Fruit fly (Drosophila melanogaster) whole organism, embryonic: ENCODE data around the gene Phs.

Experiments used
- Aef1 ChIP-seq: fragments of 200-800 bp; sonication (Bioruptor generic); IDR thresholded peaks from 3 replicates; pipeline ENCODE4 v1.3.6; 2022; ENCODE audit warnings: missing biosample characterization, missing genetic modification characterization
- CG10267 ChIP-seq: fragments of 200-800 bp; sonication (Bioruptor generic); optimal IDR thresholded peaks from 2 replicates; lab custom pipeline; 2018; ENCODE audit warnings: missing biosample characterization, mild to moderate bottlenecking, missing genetic modification characterization, moderate library complexity
- CG10274 ChIP-seq: fragments of 200-800 bp; sonication (Bioruptor generic); optimal IDR thresholded peaks from 3 replicates; lab custom pipeline; 2017; ENCODE audit warnings: missing biosample characterization, mild to moderate bottlenecking, missing genetic modification characterization
- CG10462 ChIP-seq: fragments of 200-800 bp; sonication (Bioruptor generic); optimal IDR thresholded peaks from 2 replicates; lab custom pipeline; 2016; ENCODE audit warnings: missing biosample characterization, missing genetic modification characterization
- CG10543 ChIP-seq: fragments of 200-800 bp; sonication (Bioruptor generic); optimal IDR thresholded peaks from 3 replicates; lab custom pipeline; 2017; ENCODE audit warnings: missing biosample characterization, mild to moderate bottlenecking, missing genetic modification characterization, moderate library complexity
- CG11085 ChIP-seq: fragments of 200-800 bp; sonication (Bioruptor generic); IDR thresholded peaks from 2 replicates; pipeline ENCODE4 v1.3.6; 2022; ENCODE audit warnings: missing biosample characterization, missing genetic modification characterization
- CG11247 ChIP-seq: fragments of 200-800 bp; sonication (Bioruptor generic); IDR thresholded peaks from 2 replicates; pipeline ENCODE4 v1.3.6; 2022; ENCODE audit warnings: missing biosample characterization, missing genetic modification characterization
- CG11504 ChIP-seq: fragments of 200-800 bp; sonication (Bioruptor generic); optimal IDR thresholded peaks from 3 replicates; lab custom pipeline; 2019; ENCODE audit warnings: missing biosample characterization, mild to moderate bottlenecking, missing genetic modification characterization, moderate library complexity
- CG1233 ChIP-seq: fragments of 200-800 bp; sonication (Bioruptor generic); optimal IDR thresholded peaks from 4 replicates; lab custom pipeline; 2018; ENCODE audit warnings: missing biosample characterization, mild to moderate bottlenecking, missing genetic modification characterization
- CG13424 ChIP-seq: fragments of 200-800 bp; sonication (Bioruptor generic); optimal IDR thresholded peaks from 2 replicates; lab custom pipeline; 2019; ENCODE audit warnings: missing biosample characterization, mild to moderate bottlenecking, missing genetic modification characterization, moderate library complexity
- CG13775 ChIP-seq: fragments of 200-800 bp; sonication (Bioruptor generic); optimal IDR thresholded peaks from 3 replicates; lab custom pipeline; 2017; ENCODE audit warnings: missing biosample characterization, mild to moderate bottlenecking, missing genetic modification characterization
- CG14667 ChIP-seq: fragments of 200-800 bp; sonication (Bioruptor generic); IDR thresholded peaks from 2 replicates; pipeline ENCODE4 v1.3.6; 2022; ENCODE audit warnings: missing biosample characterization, missing genetic modification characterization
- CG15073 ChIP-seq: fragments of 200-800 bp; sonication (Bioruptor generic); optimal IDR thresholded peaks from 2 replicates; lab custom pipeline; 2016; ENCODE audit warnings: missing biosample characterization, missing genetic modification characterization
- CG17385 ChIP-seq: fragments of 200-800 bp; sonication (Bioruptor generic); optimal IDR thresholded peaks from 3 replicates; lab custom pipeline; 2018; ENCODE audit warnings: missing biosample characterization, mild to moderate bottlenecking, missing genetic modification characterization
- CG18011 ChIP-seq: fragments of 200-800 bp; sonication (Bioruptor generic); optimal IDR thresholded peaks from 2 replicates; lab custom pipeline; 2017; ENCODE audit warnings: missing biosample characterization, missing genetic modification characterization, mild to moderate bottlenecking, moderate library complexity, missing genotype
- CG32532 ChIP-seq: fragments of 200-800 bp; sonication (Bioruptor generic); IDR thresholded peaks from 2 replicates; pipeline ENCODE4 v1.3.6; 2022; ENCODE audit warnings: missing biosample characterization, missing genetic modification characterization
- CG3838 ChIP-seq: fragments of 200-800 bp; sonication (Bioruptor generic); optimal IDR thresholded peaks from 3 replicates; lab custom pipeline; 2016; ENCODE audit warnings: missing biosample characterization, missing genetic modification characterization
- CG4424 ChIP-seq: fragments of 200-800 bp; sonication (Bioruptor generic); optimal IDR thresholded peaks from 3 replicates; lab custom pipeline; 2016; ENCODE audit warnings: missing biosample characterization, missing genetic modification characterization
- CG8478 ChIP-seq: fragments of >200 bp; optimal IDR thresholded peaks from 2 replicates; lab custom pipeline; 2018
- CG9437 ChIP-seq: fragments of 200-800 bp; sonication (Bioruptor generic); optimal IDR thresholded peaks from 2 replicates; lab custom pipeline; 2018; ENCODE audit warnings: missing biosample characterization, mild to moderate bottlenecking, missing genetic modification characterization
- CG9932 ChIP-seq: fragments of 200-800 bp; sonication (Bioruptor generic); IDR thresholded peaks from 2 replicates; pipeline ENCODE4 v1.3.6; 2022; ENCODE audit warnings: missing biosample characterization, missing genetic modification characterization
- Dad ChIP-seq: fragments of 200-800 bp; sonication (Bioruptor generic); optimal IDR thresholded peaks from 3 replicates; lab custom pipeline; 2016; ENCODE audit warnings: missing biosample characterization, missing genetic modification characterization
- Dbx ChIP-seq: fragments of 200-800 bp; sonication (Bioruptor generic); IDR thresholded peaks from 3 replicates; pipeline ENCODE4 v1.3.6; 2022; ENCODE audit warnings: missing biosample characterization, missing genetic modification characterization
- GATAe ChIP-seq: fragments of 200-800 bp; sonication (Bioruptor generic); conservative IDR thresholded peaks from 2 replicates; pipeline ENCODE4 v1.3.6; 2022; ENCODE audit warnings: missing biosample characterization, missing genetic modification characterization
- Gsc ChIP-seq: fragments of 200-800 bp; sonication (Bioruptor generic); IDR thresholded peaks from 2 replicates; pipeline ENCODE4 v1.3.6; 2022; ENCODE audit warnings: missing biosample characterization, missing genetic modification characterization
- MBD-R2 ChIP-seq: fragments of 200-800 bp; sonication (Bioruptor generic); IDR thresholded peaks from 2 replicates; pipeline ENCODE4 v1.3.6; 2022; ENCODE audit warnings: missing biosample characterization, missing genetic modification characterization
- Meics ChIP-seq: fragments of 200-800 bp; sonication (Bioruptor generic); optimal IDR thresholded peaks from 2 replicates; lab custom pipeline; 2017; ENCODE audit warnings: missing biosample characterization, mild to moderate bottlenecking, missing genetic modification characterization
- NC2β ChIP-seq: fragments of 200-800 bp; sonication (Bioruptor generic); optimal IDR thresholded peaks from 2 replicates; lab custom pipeline; 2016; ENCODE audit warnings: missing biosample characterization, missing genetic modification characterization
- Neu2 ChIP-seq: fragments of 200-800 bp; sonication (Bioruptor generic); optimal IDR thresholded peaks from 3 replicates; lab custom pipeline; 2016; ENCODE audit warnings: missing biosample characterization, missing genetic modification characterization, borderline replicate concordance
- Nf-YC ChIP-seq: fragments of 200-800 bp; optimal IDR thresholded peaks from 3 replicates; lab custom pipeline; 2019; ENCODE audit warnings: missing biosample characterization, mild to moderate bottlenecking, missing genetic modification characterization, moderate library complexity
- Ptx1 ChIP-seq: fragments of 200-800 bp; sonication (Bioruptor generic); IDR thresholded peaks from 2 replicates; pipeline ENCODE4 v1.3.6; 2022; ENCODE audit warnings: missing biosample characterization, missing genetic modification characterization
- Ravus ChIP-seq: fragments of 200-800 bp; sonication (Bioruptor generic); IDR thresholded peaks from 2 replicates; pipeline ENCODE4 v1.3.6; 2022; ENCODE audit warnings: missing biosample characterization, missing genetic modification characterization
- Spps ChIP-seq: fragments of 200-800 bp; sonication (Bioruptor generic); optimal IDR thresholded peaks from 2 replicates; lab custom pipeline; 2018; ENCODE audit warnings: missing biosample characterization, mild to moderate bottlenecking, missing genetic modification characterization
- Stat92E ChIP-seq, 3 experiments: fragments of >200 bp in 2 of 3; fragments of 200-800 bp in 1 of 3; sonication (Bioruptor generic) in 1 of 3; optimal IDR thresholded peaks; 2 replicates each; lab custom pipeline; 2017 to 2019; ENCODE audit warnings: missing biosample characterization in 3 of 3, missing genetic modification characterization in 3 of 3, mild to moderate bottlenecking in 1 of 3, moderate library complexity in 1 of 3
- Tbp ChIP-seq: fragments of >200 bp; optimal IDR thresholded peaks from 2 replicates; lab custom pipeline; 2018; ENCODE audit warnings: missing biosample characterization, missing genetic modification characterization
- ase ChIP-seq: fragments of 200-800 bp; sonication (Bioruptor generic); IDR thresholded peaks from 3 replicates; pipeline ENCODE4 v1.3.6; 2022; ENCODE audit warnings: missing biosample characterization, missing genetic modification characterization
- dmrt11E ChIP-seq: fragments of 200-800 bp; sonication (Bioruptor generic); optimal IDR thresholded peaks from 3 replicates; lab custom pipeline; 2018; ENCODE audit warnings: missing biosample characterization, mild to moderate bottlenecking, missing genetic modification characterization, moderate library complexity
- eve ChIP-seq, 2 experiments: fragments of >200 bp; optimal IDR thresholded peaks; 2 replicates each; lab custom pipeline; 2017; ENCODE audit warnings: missing biosample characterization in 2 of 2, missing genetic modification characterization in 2 of 2
- fd96Cb ChIP-seq: fragments of 200-800 bp; sonication (Bioruptor generic); optimal IDR thresholded peaks from 2 replicates; lab custom pipeline; 2018; ENCODE audit warnings: missing biosample characterization, mild to moderate bottlenecking, missing genetic modification characterization, moderate library complexity
- fru ChIP-seq: fragments of >200 bp; optimal IDR thresholded peaks from 2 replicates; lab custom pipeline; 2017
- grn ChIP-seq: fragments of 200-800 bp; sonication (Bioruptor generic); optimal IDR thresholded peaks from 3 replicates; lab custom pipeline; 2017; ENCODE audit warnings: missing biosample characterization, missing genetic modification characterization
- klu ChIP-seq: fragments of 200-800 bp; sonication (Bioruptor generic); IDR thresholded peaks from 2 replicates; pipeline ENCODE4 v1.3.6; 2022; ENCODE audit warnings: missing biosample characterization, missing genetic modification characterization
- lola ChIP-seq, 3 experiments: fragments of >200 bp in 2 of 3; fragments of 200-800 bp in 1 of 3; sonication (Bioruptor generic) in 1 of 3; optimal IDR thresholded peaks; 2 replicates each; lab custom pipeline; 2017 to 2019; ENCODE audit warnings: missing biosample characterization in 3 of 3, missing genetic modification characterization in 3 of 3, mild to moderate bottlenecking in 1 of 3, moderate library complexity in 1 of 3
- mirr ChIP-seq: fragments of 200-800 bp; sonication (Bioruptor generic); optimal IDR thresholded peaks from 3 replicates; lab custom pipeline; 2018; ENCODE audit warnings: missing biosample characterization, mild to moderate bottlenecking, missing genetic modification characterization
- pb ChIP-seq: fragments of 200-800 bp; sonication (Bioruptor generic); optimal IDR thresholded peaks from 3 replicates; lab custom pipeline; 2016; ENCODE audit warnings: missing biosample characterization, missing genetic modification characterization
- pzg ChIP-seq: fragments of 200-800 bp; sonication (Bioruptor generic); optimal IDR thresholded peaks from 3 replicates; lab custom pipeline; 2018; ENCODE audit warnings: missing biosample characterization, mild to moderate bottlenecking, missing genetic modification characterization, moderate library complexity
- repo ChIP-seq: fragments of 200-800 bp; sonication (Bioruptor generic); optimal IDR thresholded peaks from 2 replicates; lab custom pipeline; 2016; ENCODE audit warnings: missing biosample characterization, missing genetic modification characterization
- stwl ChIP-seq: fragments of 200-800 bp; sonication (Bioruptor generic); optimal IDR thresholded peaks from 3 replicates; lab custom pipeline; 2018; ENCODE audit warnings: missing biosample characterization, mild to moderate bottlenecking, missing genetic modification characterization, moderate library complexity
- wor ChIP-seq: fragments of 200-800 bp; sonication (Bioruptor generic); IDR thresholded peaks from 2 replicates; pipeline ENCODE4 v1.3.6; 2022; ENCODE audit warnings: missing biosample characterization, missing genetic modification characterization
- z ChIP-seq: fragments of 200-800 bp; sonication (Bioruptor generic); IDR thresholded peaks from 3 replicates; pipeline ENCODE4 v1.3.6; 2022; ENCODE audit warnings: missing biosample characterization, missing genetic modification characterization
- zfh2 ChIP-seq: fragments of 200-800 bp; sonication (Bioruptor generic); optimal IDR thresholded peaks from 2 replicates; lab custom pipeline; 2016; ENCODE audit warnings: missing biosample characterization, missing genetic modification characterization

The Phs gene

dm6 chr3L:15619626-15620247 lies at the start of gene Phs (continued):
- TF ChIP-seq CG13775 (GFP tag; lab: Kevin White, UChicago) (peak; percentile 9), Dad (GFP tag; lab: Kevin White, UChicago) (peak; percentile 90), Tbp (GFP tag; lab: Kevin White, UChicago) (no peak), Aef1 (peak; percentile 55), wor (GFP tag; lab: Robert Waterston, UW) (no peak), Spps (tag; lab: Kevin White, UChicago) (no peak), pzg (GFP tag; lab: Kevin White, UChicago) (peak; percentile 85), CG8478 (lab: Kevin White, UChicago) (peak; percentile 56), z (GFP tag; lab: Robert Waterston, UW) (peak; percentile 42; the same call in 1 of the 3 replicates), CG1233 (GFP tag; lab: Kevin White, UChicago) (peak; percentile 64), CG14667 (GFP tag; lab: Robert Waterston, UW) (0 out of 2 replicates have a peak, but pooled peaks have one; percentile 51), GATAe (GFP tag; lab: Robert Waterston, UW) (no peak), dmrt11E (tag; lab: Kevin White, UChicago) (peak; percentile 45), Dbx (GFP tag; lab: Robert Waterston, UW) (peak; percentile 93), Ravus (no peak), stwl (peak; percentile 99), CG3838 (GFP tag; lab: Kevin White, UChicago) (peak; percentile 61), CG10267 (tag; lab: Kevin White, UChicago) (peak; percentile 100), fd96Cb (tag; lab: Kevin White, UChicago) (peak; percentile 44), zfh2 (GFP tag; lab: Kevin White, UChicago) (peak; percentile 94), CG11504 (peak; percentile 60), CG15073 (GFP tag; lab: Kevin White, UChicago) (no peak), ase (GFP tag; lab: Robert Waterston, UW) (peak; percentile 53; the same call in 1 of the 3 replicates), Gsc (GFP tag; lab: Robert Waterston, UW) (no peak), CG32532 (GFP tag; lab: Robert Waterston, UW) (peak; percentile 81), CG11085 (GFP tag; lab: Robert Waterston, UW) (peak; percentile 88), CG11247 (GFP tag; lab: Robert Waterston, UW) (peak; percentile 91), Nf-YC (tag; lab: Kevin White, UChicago) (peak; percentile 46), Neu2 (peak; percentile 0), grn (GFP tag; lab: Kevin White, UChicago) (no peak), fru (lab: Kevin White, UChicago) (no peak), CG10274 (GFP tag; lab: Kevin White, UChicago) (peak; percentile 43), CG18011 (GFP tag; lab: Kevin White, UChicago) (peak; percentile 56), eve (GFP tag; optimal IDR thresholded peaks at IDR 0.05; lab: Kevin White, UChicago) (no peak), mirr (GFP tag; lab: Kevin White, UChicago) (peak; percentile 53), pb (GFP tag; lab: Kevin White, UChicago) (peak; percentile 80), Stat92E (GFP tag; optimal IDR thresholded peaks at IDR 0.05; lab: Kevin White, UChicago) (peak in 1 of 3 experiments; percentile 1), NC2β (GFP tag; lab: Kevin White, UChicago) (peak; percentile 86), klu (GFP tag; lab: Robert Waterston, UW) (peak; percentile 73), CG17385 (GFP tag; lab: Kevin White, UChicago) (peak; percentile 55), CG10543 (GFP tag; lab: Kevin White, UChicago) (peak; percentile 69), CG9437 (peak; percentile 44), Meics (peak; percentile 64), repo (GFP tag; lab: Kevin White, UChicago) (peak; percentile 86), CG10462 (GFP tag; lab: Kevin White, UChicago) (peak; percentile 19), CG9932 (GFP tag; lab: Robert Waterston, UW) (peak; percentile 96), Ptx1 (GFP tag; lab: Robert Waterston, UW) (peak; percentile 70), CG4424 (GFP tag; lab: Kevin White, UChicago) (peak; percentile 83), CG13424 (tag; lab: Kevin White, UChicago) (peak; percentile 24), MBD-R2 (peak; percentile 79; the same call in 1 of the 2 replicates), lola (GFP tag; optimal IDR thresholded peaks at IDR 0.05; lab: Kevin White, UChicago) (peak in 1 of 3 experiments; percentile 30)
